Worm (Caenorhabditis elegans) whole organism, mixed stage, embryonic: ENCODE data around the gene K11D12.6.

Experiments
- ces-1 ChIP-seq: fragments of 150-350 bp; optimal IDR thresholded peaks from 2 replicates; lab custom pipeline; 2014; ENCODE audit warnings: missing biosample characterization, missing genetic modification reagents, missing genetic modification characterization
- elt-1 ChIP-seq: sonication (generic microtip); optimal IDR thresholded peaks from 2 replicates; lab custom pipeline; 2017; ENCODE audit warnings: missing genetic modification characterization, mild to moderate bottlenecking, missing compliant biosample characterization, antibody characterized with exemption, moderate library complexity, borderline replicate concordance; ENCODE audit not compliant: insufficient read depth
- elt-3 ChIP-seq: fragments of 150-350 bp; optimal IDR thresholded peaks from 2 replicates; lab custom pipeline; 2014; ENCODE audit warnings: missing biosample characterization, missing genetic modification characterization
- mab-5 ChIP-seq: fragments of 150-350 bp; optimal IDR thresholded peaks from 2 replicates; lab custom pipeline; 2014; ENCODE audit warnings: missing biosample characterization, missing genetic modification characterization
- mep-1 ChIP-seq: fragments of 150-350 bp; optimal IDR thresholded peaks from 2 replicates; lab custom pipeline; 2017; ENCODE audit warnings: missing biosample characterization, missing genetic modification reagents, missing genetic modification characterization, inconsistent platforms
- nhr-12 ChIP-seq: fragments of 150-350 bp; optimal IDR thresholded peaks from 2 replicates; lab custom pipeline; 2014; ENCODE audit warnings: missing biosample characterization, missing genetic modification characterization
- nhr-237 ChIP-seq: fragments of 150-350 bp; optimal IDR thresholded peaks from 2 replicates; lab custom pipeline; 2014; ENCODE audit warnings: missing biosample characterization, missing genetic modification characterization
- nhr-28 ChIP-seq: fragments of 150-350 bp; optimal IDR thresholded peaks from 2 replicates; lab custom pipeline; 2014; ENCODE audit warnings: missing biosample characterization, missing genetic modification characterization
- unc-39 ChIP-seq: fragments of 150-350 bp; optimal IDR thresholded peaks from 2 replicates; lab custom pipeline; 2014; ENCODE audit warnings: missing biosample characterization, missing genetic modification characterization
- ztf-11 ChIP-seq: fragments of 150-350 bp; optimal IDR thresholded peaks from 2 replicates; lab custom pipeline; 2014; ENCODE audit warnings: missing biosample characterization, missing genetic modification characterization

ce11 chrV:5050073-5050599 is 15.2 kb upstream of the K11D12.6 start:
- TF ChIP-seq nhr-237 (tag; lab: Kevin White, UChicago) (no peak), mep-1 (no peak), elt-3 (no peak), mab-5 (tag; lab: Kevin White, UChicago) (no peak), nhr-28 (tag; lab: Kevin White, UChicago) (no peak), unc-39 (tag; lab: Kevin White, UChicago) (no peak), ztf-11 (tag; lab: Kevin White, UChicago) (no peak), elt-1 (tag; lab: Kevin White, UChicago) (no peak), nhr-12 (tag; lab: Kevin White, UChicago) (no peak), ces-1 (GFP tag; lab: Kevin White, UChicago) (no peak)
